Fruit fly (Drosophila melanogaster) whole organism, adult: Measurements from ENCODE around the gene mthl12.

Experiments
- CG11617 ChIP-seq: fragments of 200-800 bp; sonication (Bioruptor generic); optimal IDR thresholded peaks from 2 replicates; lab custom pipeline; 2017; ENCODE audit warnings: mild to moderate bottlenecking, missing biosample characterization, missing genetic modification reagents, missing genetic modification characterization
- CG12768 ChIP-seq: fragments of 200-800 bp; sonication (Bioruptor generic); optimal IDR thresholded peaks from 2 replicates; lab custom pipeline; 2017; ENCODE audit warnings: missing biosample characterization, missing genetic modification characterization, mild to moderate bottlenecking, moderate library complexity, missing genetic modification reagents
- CG14711 ChIP-seq: fragments of 200-800 bp; sonication (Bioruptor generic); optimal IDR thresholded peaks from 2 replicates; lab custom pipeline; 2018; ENCODE audit warnings: missing biosample characterization, mild to moderate bottlenecking, missing genetic modification characterization, moderate library complexity
- CG1620 ChIP-seq: fragments of 200-800 bp; sonication (Bioruptor generic); optimal IDR thresholded peaks from 2 replicates; lab custom pipeline; 2016; ENCODE audit warnings: missing biosample characterization, missing genetic modification characterization
- CG33017 ChIP-seq: fragments of 200-800 bp; sonication (Bioruptor generic); optimal IDR thresholded peaks from 2 replicates; lab custom pipeline; 2018; ENCODE audit warnings: missing biosample characterization, mild to moderate bottlenecking, missing genetic modification characterization, moderate library complexity
- CG5204 ChIP-seq: fragments of 200-800 bp; sonication (Bioruptor generic); optimal IDR thresholded peaks from 2 replicates; lab custom pipeline; 2016; ENCODE audit warnings: missing biosample characterization, missing genetic modification characterization
- CG7045 ChIP-seq: fragments of 200-800 bp; sonication (Bioruptor generic); optimal IDR thresholded peaks from 2 replicates; lab custom pipeline; 2017; ENCODE audit warnings: missing biosample characterization, mild to moderate bottlenecking, missing genetic modification characterization
- CG7101 ChIP-seq: fragments of 200-800 bp; sonication (Bioruptor generic); optimal IDR thresholded peaks from 2 replicates; lab custom pipeline; 2018; ENCODE audit warnings: missing biosample characterization, mild to moderate bottlenecking, missing genetic modification characterization, moderate library complexity
- Clk ChIP-seq: fragments of 200-800 bp; sonication (Bioruptor generic); optimal IDR thresholded peaks from 2 replicates; lab custom pipeline; 2017; ENCODE audit warnings: missing biosample characterization, missing genetic modification characterization
- Crg-1 ChIP-seq: fragments of 200-800 bp; sonication (Bioruptor generic); optimal IDR thresholded peaks from 2 replicates; lab custom pipeline; 2016; ENCODE audit warnings: missing biosample characterization, missing genetic modification characterization
- Hr96 ChIP-seq: fragments of 200-800 bp; sonication (Bioruptor generic); optimal IDR thresholded peaks from 2 replicates; lab custom pipeline; 2016; ENCODE audit warnings: missing biosample characterization, missing genetic modification characterization
- Mnt ChIP-seq: fragments of 200-800 bp; sonication (Bioruptor generic); optimal IDR thresholded peaks from 2 replicates; lab custom pipeline; 2016; ENCODE audit warnings: missing biosample characterization, mild to moderate bottlenecking, missing genetic modification characterization
- bab1 ChIP-seq: fragments of 200-800 bp; sonication (Bioruptor generic); optimal IDR thresholded peaks from 3 replicates; lab custom pipeline; 2019; ENCODE audit warnings: missing biosample characterization, mild to moderate bottlenecking, missing genetic modification characterization, moderate library complexity
- cic ChIP-seq: fragments of 200-800 bp; sonication (Bioruptor generic); optimal IDR thresholded peaks from 2 replicates; lab custom pipeline; 2017; ENCODE audit warnings: missing biosample characterization, mild to moderate bottlenecking, missing genetic modification characterization, moderate library complexity
- cnc ChIP-seq, 2 experiments: fragments of >200 bp; optimal IDR thresholded peaks; 2 replicates each; lab custom pipeline; 2017
- kay ChIP-seq: fragments of 200-800 bp; sonication (Bioruptor generic); peaks from one replicate; lab custom pipeline; 2016; ENCODE audit warnings: missing biosample characterization, missing genetic modification characterization, borderline replicate concordance
- ovo ChIP-seq: fragments of 200-800 bp; sonication (Bioruptor generic); optimal IDR thresholded peaks from 2 replicates; lab custom pipeline; 2016; ENCODE audit warnings: missing biosample characterization, missing genetic modification characterization
- pad ChIP-seq: fragments of 200-800 bp; sonication (Bioruptor generic); optimal IDR thresholded peaks from 3 replicates; lab custom pipeline; 2017; ENCODE audit warnings: missing biosample characterization, missing genetic modification characterization, mild to moderate bottlenecking, moderate library complexity, missing genetic modification reagents
- toe ChIP-seq: fragments of 200-800 bp; sonication (Bioruptor generic); optimal IDR thresholded peaks from 2 replicates; lab custom pipeline; 2016; ENCODE audit warnings: missing biosample characterization, missing genetic modification characterization

mthl12 gene

DNA sequence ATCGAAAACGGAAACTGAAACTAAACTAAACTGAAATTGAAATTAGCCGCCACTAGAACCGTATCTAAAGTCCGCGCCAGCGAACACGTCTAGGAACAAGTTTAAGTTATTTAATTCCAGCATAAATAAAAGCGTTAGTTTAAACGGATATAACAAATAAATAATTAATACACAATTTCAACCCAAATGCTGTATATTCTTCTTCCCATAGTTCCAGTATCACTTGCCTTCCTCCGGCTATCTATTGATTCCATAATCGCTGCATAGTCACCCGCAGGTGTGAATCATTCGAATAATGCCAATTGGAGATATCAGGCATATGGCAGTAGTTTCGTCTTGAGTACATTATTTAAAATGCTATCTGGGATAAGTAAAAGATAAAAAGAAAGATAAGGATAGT lies 31.6 kb downstream of the mthl12 start:
- no peak for TF ChIP-seq CG33017
- peak; percentile 91 for TF ChIP-seq kay

DNA sequence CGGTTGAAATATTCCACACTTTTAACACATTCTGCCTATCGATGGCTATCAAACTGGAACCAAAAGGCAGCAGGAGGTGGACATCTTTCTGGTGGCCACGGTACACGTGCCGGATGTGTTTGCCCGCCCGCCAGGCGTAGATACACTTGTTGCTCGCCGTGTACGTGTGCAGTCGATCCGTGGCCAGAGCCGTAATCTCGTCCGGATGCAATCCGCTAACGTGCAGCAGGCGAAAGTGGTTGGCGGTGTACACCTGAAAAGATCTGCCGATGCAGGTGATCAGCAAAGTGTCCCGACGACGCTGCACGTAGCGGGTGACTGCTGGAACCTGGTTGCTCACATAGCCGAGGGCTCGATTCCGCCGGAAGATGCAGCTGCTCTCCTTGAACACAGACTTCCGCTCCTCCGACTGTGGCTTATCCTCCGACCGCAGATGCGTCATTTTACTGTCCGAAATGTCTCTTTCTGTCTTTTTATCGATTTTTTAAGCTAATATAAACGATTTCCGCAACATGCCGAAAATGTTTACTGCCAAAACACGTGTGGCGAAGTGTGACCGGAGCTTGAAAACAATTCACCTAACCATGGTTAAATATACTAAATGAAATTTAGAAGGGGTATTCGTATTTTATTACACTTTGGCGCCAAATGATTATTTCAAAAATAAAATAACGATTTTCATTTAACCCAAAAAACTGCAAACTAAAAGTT lies 34.8 kb downstream of the mthl12 start, which contains the start of gene CG9799:
CG9799 (minus strand) TSS at position 550 of the 711 bp plus-strand sequence.
- TF ChIP-seq kay: no peak
- TF ChIP-seq CG7045 (GFP tag; lab: Kevin White, UChicago): no peak
- no peak for TF ChIP-seq Clk
- TF ChIP-seq CG11617 (GFP tag; lab: Kevin White, UChicago): no peak
- TF ChIP-seq Mnt (GFP tag; lab: Kevin White, UChicago): peak; percentile 99
- peak; percentile 26 for TF ChIP-seq bab1 (GFP tag; lab: Kevin White, UChicago)
- TF ChIP-seq cnc (optimal IDR thresholded peaks at IDR 0.05; lab: Kevin White, UChicago): no peak
- no peak for TF ChIP-seq CG1620 (GFP tag; lab: Kevin White, UChicago)
- no peak for TF ChIP-seq CG5204 (GFP tag; lab: Kevin White, UChicago)
- no peak for TF ChIP-seq CG12768 (GFP tag; lab: Kevin White, UChicago)

DNA sequence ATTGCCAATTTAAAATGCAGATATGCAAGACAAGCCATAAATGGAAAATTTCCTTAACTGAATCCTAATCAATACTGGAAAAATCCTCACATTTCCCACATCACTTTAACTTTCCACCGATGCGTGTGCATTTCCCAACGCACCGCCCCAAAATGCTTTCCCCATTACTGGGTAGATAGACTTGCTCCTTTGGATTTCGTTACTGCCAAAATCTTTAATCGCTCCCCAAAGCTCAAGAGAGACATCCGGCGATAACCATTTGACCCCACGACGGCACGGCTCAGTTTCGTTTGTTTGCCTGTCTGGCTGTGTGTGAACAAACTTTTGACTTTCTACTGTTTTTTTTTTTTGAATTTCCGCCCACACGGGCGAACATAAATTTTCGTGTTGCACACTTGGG lies 37.0 kb downstream of the mthl12 start:
- TF ChIP-seq ovo (GFP tag; lab: Kevin White, UChicago) (no peak), cic (GFP tag; lab: Kevin White, UChicago) (no peak), CG11617 (GFP tag; lab: Kevin White, UChicago) (no peak), pad (GFP tag; lab: Kevin White, UChicago) (no peak), CG7101 (no peak), CG5204 (GFP tag; lab: Kevin White, UChicago) (no peak), toe (no peak), CG12768 (GFP tag; lab: Kevin White, UChicago) (no peak), Mnt (GFP tag; lab: Kevin White, UChicago) (no peak)

DNA sequence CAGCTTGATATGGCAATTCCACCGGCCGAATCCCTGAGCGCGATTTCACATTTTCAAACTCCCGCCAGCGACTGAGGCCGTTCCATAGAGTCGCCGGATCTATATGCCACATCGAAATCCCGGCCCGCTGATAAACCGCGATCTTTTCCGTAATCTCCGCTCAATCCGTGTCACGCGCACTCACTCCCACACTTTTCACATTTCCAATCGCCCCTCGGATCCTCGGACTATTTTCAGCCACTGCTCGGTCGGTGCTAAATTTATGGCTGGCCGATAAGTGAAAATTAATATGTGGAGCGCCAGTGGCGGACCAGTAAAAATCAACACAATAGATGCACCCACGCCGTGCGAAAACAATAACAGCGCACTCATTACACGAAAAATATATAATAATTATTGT lies 39.5 kb downstream of the mthl12 start:
- TF ChIP-seq CG12768 (GFP tag; lab: Kevin White, UChicago): no peak
- no peak for TF ChIP-seq toe
- no peak for TF ChIP-seq CG7045 (GFP tag; lab: Kevin White, UChicago)

DNA sequence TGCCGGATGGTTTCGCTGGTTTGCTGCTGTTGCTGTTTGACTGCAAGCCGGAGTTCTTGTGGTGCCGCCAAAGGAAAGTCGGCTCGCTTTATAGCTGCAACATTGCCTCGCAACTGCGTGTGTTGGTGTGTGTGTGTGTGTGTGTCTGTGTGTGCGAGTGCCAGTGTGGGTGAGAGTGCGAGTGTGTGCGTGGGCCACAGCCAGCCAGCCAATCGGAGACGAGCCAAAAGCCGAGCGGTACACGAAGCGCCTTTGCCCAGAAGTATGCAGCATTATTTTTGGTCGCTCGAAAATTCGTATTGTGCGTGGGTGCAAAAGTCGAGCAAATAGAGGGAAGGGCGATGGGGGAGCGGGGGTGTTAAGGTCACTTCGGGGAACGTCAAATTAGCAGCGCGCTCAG lies 41.7 kb downstream of the mthl12 start, which contains the start of gene CCHa2:
CCHa2 (minus strand) TSS at position 65 of the 400 bp plus-strand sequence.
- no peak for TF ChIP-seq Hr96 (GFP tag; lab: Kevin White, UChicago)
- TF ChIP-seq CG7101: no peak
- no peak for TF ChIP-seq kay
- no peak for TF ChIP-seq Crg-1 (GFP tag; lab: Kevin White, UChicago)
- TF ChIP-seq Clk: no peak
- TF ChIP-seq CG12768 (GFP tag; lab: Kevin White, UChicago): no peak
- no peak for TF ChIP-seq cnc (optimal IDR thresholded peaks at IDR 0.05; lab: Kevin White, UChicago)
- TF ChIP-seq Mnt (GFP tag; lab: Kevin White, UChicago): no peak
- no peak for TF ChIP-seq CG33017
- no peak for TF ChIP-seq CG7045 (GFP tag; lab: Kevin White, UChicago)
- TF ChIP-seq cic (GFP tag; lab: Kevin White, UChicago): no peak
- no peak for TF ChIP-seq bab1 (GFP tag; lab: Kevin White, UChicago)
- no peak for TF ChIP-seq CG14711 (tag; lab: Kevin White, UChicago)
- no peak for TF ChIP-seq CG11617 (GFP tag; lab: Kevin White, UChicago)
- no peak for TF ChIP-seq pad (GFP tag; lab: Kevin White, UChicago)
- no peak for TF ChIP-seq toe
- TF ChIP-seq ovo (GFP tag; lab: Kevin White, UChicago): no peak

DNA sequence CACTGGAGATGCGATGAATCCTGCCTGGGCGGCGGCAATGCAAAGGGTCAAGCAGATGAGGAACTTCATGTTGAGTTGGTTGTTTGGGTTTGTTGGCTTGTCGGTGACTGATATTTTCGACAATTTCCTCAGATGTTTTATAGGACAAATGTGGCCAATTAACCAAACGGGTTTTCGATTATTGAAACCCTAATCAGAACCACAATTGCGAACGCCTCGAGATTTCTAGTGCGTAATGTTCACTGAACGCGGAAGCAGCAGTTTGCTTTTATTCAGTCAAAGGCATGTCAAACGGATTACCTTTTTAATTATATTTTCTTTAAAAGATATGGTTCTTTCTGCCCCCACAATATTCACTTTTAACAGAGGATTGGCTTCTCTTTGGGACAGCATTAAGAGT lies 43.6 kb downstream of the mthl12 start, which contains the start of gene CG14374:
CG14374 (minus strand) TSS at position 101 of the 400 bp plus-strand sequence.
- TF ChIP-seq kay: no peak
- TF ChIP-seq CG7045 (GFP tag; lab: Kevin White, UChicago): no peak
- TF ChIP-seq cnc (optimal IDR thresholded peaks at IDR 0.05; lab: Kevin White, UChicago): no peak
- no peak for TF ChIP-seq Mnt (GFP tag; lab: Kevin White, UChicago)
- TF ChIP-seq CG11617 (GFP tag; lab: Kevin White, UChicago): no peak
- TF ChIP-seq CG1620 (GFP tag; lab: Kevin White, UChicago): no peak
- no peak for TF ChIP-seq bab1 (GFP tag; lab: Kevin White, UChicago)
- TF ChIP-seq Clk: no peak

DNA sequence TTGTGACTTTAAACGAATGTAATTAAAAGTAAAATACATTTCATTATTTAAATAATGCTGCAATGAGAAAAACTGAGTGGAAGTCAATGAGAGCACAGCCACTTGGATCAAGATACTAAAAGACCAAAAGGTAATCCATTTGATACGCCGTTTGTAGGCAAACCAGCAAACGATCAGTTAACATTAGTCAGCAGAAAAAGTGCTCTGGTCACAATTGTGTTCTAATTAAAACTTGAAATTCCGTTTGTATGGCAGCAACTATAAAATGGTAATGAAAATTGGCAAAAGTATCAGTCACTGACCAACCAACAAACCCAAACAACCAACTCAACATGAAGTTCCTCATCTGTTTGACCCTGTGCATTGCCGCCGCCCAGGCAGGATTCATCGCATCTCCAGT lies 44.1 kb downstream of the mthl12 start, which contains the start of gene CG14377:
CG14377 (plus strand) TSS at position 301 of the 400 bp plus-strand sequence.
- TF ChIP-seq CG33017 (no peak), Clk (no peak), CG7101 (no peak)
